Fruit fly (Drosophila melanogaster) whole organism, prepupa: ENCODE data around the gene CG34357.

Experiments used
- CG11762 ChIP-seq: fragments of 200-800 bp; sonication (Bioruptor generic); optimal IDR thresholded peaks from 3 replicates; lab custom pipeline; 2016; ENCODE audit warnings: missing biosample characterization, missing genetic modification characterization; ENCODE audit not compliant: insufficient read depth
- CG31627 ChIP-seq: fragments of 200-800 bp; sonication (Bioruptor generic); optimal IDR thresholded peaks from 3 replicates; lab custom pipeline; 2016; ENCODE audit warnings: missing biosample characterization, missing genetic modification characterization
- CG4318 ChIP-seq: fragments of 200-800 bp; sonication (Bioruptor generic); optimal IDR thresholded peaks from 3 replicates; lab custom pipeline; 2017; ENCODE audit warnings: missing biosample characterization, mild to moderate bottlenecking, missing genetic modification characterization
- CG8632 ChIP-seq: fragments of 200-800 bp; sonication (Bioruptor generic); optimal IDR thresholded peaks from 3 replicates; lab custom pipeline; 2016; ENCODE audit warnings: missing biosample characterization, missing genetic modification characterization
- Eip75B ChIP-seq: fragments of 200-800 bp; sonication (Bioruptor generic); optimal IDR thresholded peaks from 3 replicates; lab custom pipeline; 2016; ENCODE audit warnings: missing biosample characterization, missing genetic modification characterization
- Eip78C ChIP-seq: fragments of 200-800 bp; sonication (Bioruptor generic); peaks from one replicate; lab custom pipeline; 2016; ENCODE audit warnings: missing biosample characterization, missing genetic modification characterization
- Eip93F ChIP-seq: fragments of 200-800 bp; sonication (Bioruptor generic); optimal IDR thresholded peaks from 2 replicates; lab custom pipeline; 2016; ENCODE audit warnings: missing biosample characterization, mild to moderate bottlenecking, missing genetic modification characterization
- Ets21C ChIP-seq: fragments of 200-800 bp; sonication (Bioruptor generic); optimal IDR thresholded peaks from 3 replicates; lab custom pipeline; 2016; ENCODE audit warnings: missing biosample characterization, missing genetic modification characterization
- Gug ChIP-seq: fragments of 200-800 bp; sonication (Bioruptor generic); IDR thresholded peaks from 2 replicates; pipeline ENCODE4 v1.3.6; 2022; ENCODE audit warnings: missing biosample characterization, missing genetic modification characterization
- Lpt ChIP-seq: fragments of 200-800 bp; sonication (Bioruptor generic); optimal IDR thresholded peaks from 3 replicates; lab custom pipeline; 2016; ENCODE audit warnings: missing biosample characterization, missing genetic modification characterization
- OdsH ChIP-seq: fragments of 200-800 bp; sonication (Bioruptor generic); optimal IDR thresholded peaks from 3 replicates; lab custom pipeline; 2016; ENCODE audit warnings: missing biosample characterization, missing genetic modification characterization
- lz ChIP-seq: fragments of 200-800 bp; sonication (Bioruptor generic); optimal IDR thresholded peaks from 3 replicates; lab custom pipeline; 2016; ENCODE audit warnings: missing biosample characterization, missing genetic modification characterization
- net ChIP-seq: fragments of 200-800 bp; sonication (Bioruptor generic); optimal IDR thresholded peaks from 3 replicates; lab custom pipeline; 2016; ENCODE audit warnings: missing biosample characterization, missing genetic modification characterization
- vri ChIP-seq: fragments of 200-800 bp; sonication (Bioruptor generic); optimal IDR thresholded peaks from 3 replicates; lab custom pipeline; 2016; ENCODE audit warnings: missing biosample characterization, mild to moderate bottlenecking, missing genetic modification characterization

DNA sequence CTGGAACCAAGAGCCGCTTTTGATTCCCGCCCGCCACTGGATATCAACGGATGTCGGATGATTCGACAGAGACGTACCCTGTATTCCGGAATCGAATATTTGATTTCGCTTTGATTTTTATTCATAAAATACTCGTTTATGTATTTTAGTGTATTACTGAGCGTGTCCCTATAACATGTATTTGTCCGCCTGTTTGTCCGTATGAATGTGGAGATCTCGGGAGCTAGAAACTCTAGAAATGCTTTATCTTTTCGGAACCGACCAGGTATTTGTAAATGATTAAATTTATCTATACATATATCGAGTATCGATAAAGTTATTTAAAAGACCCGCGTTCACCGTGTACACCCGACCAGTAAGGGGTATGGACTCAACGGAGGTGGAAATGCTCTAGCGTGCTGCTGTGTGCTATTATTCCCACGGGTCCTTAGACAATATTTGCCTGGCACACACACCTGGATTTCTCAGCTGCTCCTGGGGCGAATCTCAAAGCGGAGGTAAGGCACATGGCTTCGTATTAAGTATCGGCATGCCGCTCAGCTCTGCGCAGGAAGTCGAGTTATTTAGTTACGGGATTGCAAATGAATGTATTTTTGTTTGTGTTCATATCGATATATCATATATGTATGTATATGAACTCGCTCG lies 44.1 kb upstream of the CG34357 start:
- TF ChIP-seq Eip93F (GFP tag; lab: Kevin White, UChicago): no peak
- no peak for TF ChIP-seq Eip75B (GFP tag; lab: Kevin White, UChicago)
- TF ChIP-seq Lpt (GFP tag; lab: Kevin White, UChicago): no peak
- no peak for TF ChIP-seq Gug (GFP tag; lab: Robert Waterston, UW)
- TF ChIP-seq OdsH: no peak
- TF ChIP-seq Ets21C: no peak
- TF ChIP-seq CG8632 (GFP tag; lab: Kevin White, UChicago): no peak
- TF ChIP-seq lz (GFP tag; lab: Kevin White, UChicago): no peak
- no peak for TF ChIP-seq CG4318 (GFP tag; lab: Kevin White, UChicago)
- TF ChIP-seq Eip78C (GFP tag; lab: Kevin White, UChicago): no peak
- no peak for TF ChIP-seq vri (GFP tag; lab: Kevin White, UChicago)
- no peak for TF ChIP-seq CG31627 (GFP tag; lab: Kevin White, UChicago)
- no peak for TF ChIP-seq CG11762 (GFP tag; lab: Kevin White, UChicago)
- TF ChIP-seq net (GFP tag; lab: Kevin White, UChicago): no peak
